Fruit fly (Drosophila melanogaster) whole organism, embryonic: Measurements from ENCODE around the gene Tip60.

Experiments used
- CG10462 ChIP-seq: fragments of 200-800 bp; sonication (Bioruptor generic); optimal IDR thresholded peaks from 2 replicates; lab custom pipeline; 2016; ENCODE audit warnings: missing biosample characterization, missing genetic modification characterization
- CG12391 ChIP-seq: fragments of 200-800 bp; sonication (Bioruptor generic); optimal IDR thresholded peaks from 3 replicates; lab custom pipeline; 2018; ENCODE audit warnings: missing biosample characterization, mild to moderate bottlenecking, missing genetic modification characterization, moderate library complexity
- CG12769 ChIP-seq: fragments of 200-800 bp; sonication (Bioruptor generic); optimal IDR thresholded peaks from 2 replicates; lab custom pipeline; 2019; ENCODE audit warnings: missing biosample characterization, mild to moderate bottlenecking, missing genetic modification characterization, moderate library complexity
- CG17385 ChIP-seq: fragments of 200-800 bp; sonication (Bioruptor generic); optimal IDR thresholded peaks from 3 replicates; lab custom pipeline; 2018; ENCODE audit warnings: missing biosample characterization, mild to moderate bottlenecking, missing genetic modification characterization
- CG17829 ChIP-seq: fragments of 200-800 bp; optimal IDR thresholded peaks from 2 replicates; lab custom pipeline; 2019; ENCODE audit warnings: missing biosample characterization, mild to moderate bottlenecking, missing genetic modification characterization, moderate library complexity
- CG2199 ChIP-seq: fragments of 200-800 bp; sonication (Bioruptor generic); IDR thresholded peaks from 3 replicates; pipeline ENCODE4 v1.3.6; 2022; ENCODE audit warnings: missing biosample characterization, missing genetic modification characterization
- CG32772 ChIP-seq: fragments of 200-800 bp; sonication (Bioruptor generic); IDR thresholded peaks from 2 replicates; pipeline ENCODE4 v1.3.6; 2022; ENCODE audit warnings: missing biosample characterization, missing genetic modification characterization
- CG42726 ChIP-seq: fragments of 200-800 bp; sonication (Bioruptor generic); IDR thresholded peaks from 2 replicates; pipeline ENCODE4 v1.3.6; 2022; ENCODE audit warnings: missing biosample characterization, missing genetic modification characterization; ENCODE audit not compliant: partially characterized antibody
- CG6175 ChIP-seq: fragments of 200-800 bp; sonication (Bioruptor generic); IDR thresholded peaks from 3 replicates; pipeline ENCODE4 v1.3.6; 2022; ENCODE audit warnings: missing biosample characterization, missing genetic modification characterization
- CG6272 ChIP-seq: fragments of 200-800 bp; sonication (Bioruptor generic); IDR thresholded peaks from 2 replicates; pipeline ENCODE4 v1.3.6; 2022; ENCODE audit warnings: missing biosample characterization, missing genetic modification characterization
- CG9817 ChIP-seq: fragments of 200-800 bp; sonication (Bioruptor generic); optimal IDR thresholded peaks from 2 replicates; lab custom pipeline; 2018; ENCODE audit warnings: missing biosample characterization, mild to moderate bottlenecking, missing genetic modification characterization, moderate library complexity
- CHES-1-like ChIP-seq: fragments of 200-800 bp; sonication (Bioruptor generic); optimal IDR thresholded peaks from 2 replicates; lab custom pipeline; 2016; ENCODE audit warnings: missing biosample characterization, missing genetic modification characterization
- Chrac-16 ChIP-seq: fragments of 200-800 bp; sonication (Bioruptor generic); optimal IDR thresholded peaks from 3 replicates; lab custom pipeline; 2016; ENCODE audit warnings: missing biosample characterization, missing genetic modification characterization
- CoRest ChIP-seq: fragments of 200-800 bp; sonication (Bioruptor generic); optimal IDR thresholded peaks from 3 replicates; lab custom pipeline; 2018; ENCODE audit warnings: missing biosample characterization, mild to moderate bottlenecking, missing genetic modification characterization, moderate library complexity
- Dip3 ChIP-seq: fragments of 200-800 bp; sonication (Bioruptor generic); optimal IDR thresholded peaks from 3 replicates; lab custom pipeline; 2016; ENCODE audit warnings: missing biosample characterization, missing genetic modification characterization
- Dll ChIP-seq: fragments of 200-800 bp; sonication (Bioruptor generic); IDR thresholded peaks from 4 replicates; pipeline ENCODE4 v1.3.6; 2022; ENCODE audit warnings: missing biosample characterization, missing genetic modification characterization; ENCODE audit not compliant: partially characterized antibody
- Doc3 ChIP-seq: fragments of 200-800 bp; sonication (Bioruptor generic); IDR thresholded peaks from 3 replicates; pipeline ENCODE4 v1.3.6; 2022; ENCODE audit warnings: missing biosample characterization, missing genetic modification characterization; ENCODE audit not compliant: partially characterized antibody
- Dref ChIP-seq: fragments of 200-800 bp; sonication (Bioruptor generic); IDR thresholded peaks from 2 replicates; pipeline ENCODE4 v1.3.6; 2022; ENCODE audit warnings: missing biosample characterization, missing genetic modification characterization
- E2f2 ChIP-seq: fragments of 200-800 bp; sonication (Bioruptor generic); IDR thresholded peaks from 2 replicates; pipeline ENCODE4 v1.3.6; 2022; ENCODE audit warnings: missing biosample characterization, missing genetic modification characterization
- Gsc ChIP-seq: fragments of 200-800 bp; sonication (Bioruptor generic); IDR thresholded peaks from 2 replicates; pipeline ENCODE4 v1.3.6; 2022; ENCODE audit warnings: missing biosample characterization, missing genetic modification characterization
- HLH54F ChIP-seq: fragments of 200-800 bp; sonication (Bioruptor generic); optimal IDR thresholded peaks from 3 replicates; lab custom pipeline; 2016; ENCODE audit warnings: missing biosample characterization, missing genetic modification characterization
- Hsf ChIP-seq: fragments of 200-800 bp; sonication (Bioruptor generic); optimal IDR thresholded peaks from 3 replicates; lab custom pipeline; 2016; ENCODE audit warnings: missing biosample characterization, missing genetic modification characterization
- MESR4 ChIP-seq: fragments of 200-800 bp; sonication (Bioruptor generic); optimal IDR thresholded peaks from 2 replicates; lab custom pipeline; 2018; ENCODE audit warnings: missing biosample characterization, mild to moderate bottlenecking, missing genetic modification characterization, moderate library complexity
- NfI ChIP-seq: fragments of 200-800 bp; sonication (Bioruptor generic); optimal IDR thresholded peaks from 3 replicates; lab custom pipeline; 2018; ENCODE audit warnings: missing biosample characterization, mild to moderate bottlenecking, missing genetic modification characterization, moderate library complexity
- Ptx1 ChIP-seq: fragments of 200-800 bp; sonication (Bioruptor generic); IDR thresholded peaks from 2 replicates; pipeline ENCODE4 v1.3.6; 2022; ENCODE audit warnings: missing biosample characterization, missing genetic modification characterization
- Rfx ChIP-seq: fragments of 200-800 bp; sonication (Bioruptor generic); IDR thresholded peaks from 2 replicates; pipeline ENCODE4 v1.3.6; 2022; ENCODE audit warnings: missing biosample characterization, missing genetic modification characterization
- Scr ChIP-seq: fragments of 200-800 bp; sonication (Bioruptor generic); IDR thresholded peaks from 2 replicates; pipeline ENCODE4 v1.3.6; 2022; ENCODE audit warnings: missing biosample characterization, missing genetic modification characterization; ENCODE audit not compliant: partially characterized antibody
- bab2 ChIP-seq: fragments of 200-800 bp; sonication (Bioruptor generic); optimal IDR thresholded peaks from 2 replicates; lab custom pipeline; 2016; ENCODE audit warnings: missing biosample characterization, missing genetic modification characterization
- bbx ChIP-seq: fragments of 200-800 bp; sonication (Bioruptor generic); IDR thresholded peaks from 2 replicates; pipeline ENCODE4 v1.3.6; 2022; ENCODE audit warnings: missing biosample characterization, missing genetic modification characterization; ENCODE audit not compliant: partially characterized antibody
- ci ChIP-seq: fragments of 200-800 bp; sonication (Bioruptor generic); IDR thresholded peaks from 3 replicates; pipeline ENCODE4 v1.3.6; 2022; ENCODE audit warnings: missing biosample characterization, missing genetic modification characterization
- corto ChIP-seq: fragments of 200-800 bp; sonication (Bioruptor generic); optimal IDR thresholded peaks from 2 replicates; lab custom pipeline; 2016; ENCODE audit warnings: missing biosample characterization, mild to moderate bottlenecking, missing genetic modification characterization, moderate library complexity
- dm ChIP-seq: fragments of 200-800 bp; sonication (Bioruptor generic); optimal IDR thresholded peaks from 3 replicates; lab custom pipeline; 2016; ENCODE audit warnings: missing biosample characterization, missing genetic modification characterization
- grn ChIP-seq: fragments of 200-800 bp; sonication (Bioruptor generic); optimal IDR thresholded peaks from 3 replicates; lab custom pipeline; 2017; ENCODE audit warnings: missing biosample characterization, missing genetic modification characterization
- hbn ChIP-seq: fragments of 200-800 bp; sonication (Bioruptor generic); IDR thresholded peaks from 2 replicates; pipeline ENCODE4 v1.3.6; 2022; ENCODE audit warnings: missing biosample characterization, missing genetic modification characterization; ENCODE audit not compliant: partially characterized antibody
- maf-S ChIP-seq: fragments of 200-800 bp; sonication (Bioruptor generic); optimal IDR thresholded peaks from 2 replicates; lab custom pipeline; 2016; ENCODE audit warnings: missing biosample characterization, missing genetic modification characterization
- nerfin-2 ChIP-seq: fragments of 200-800 bp; sonication (Bioruptor generic); IDR thresholded peaks from 2 replicates; pipeline ENCODE4 v1.3.6; 2022; ENCODE audit warnings: missing biosample characterization, missing genetic modification characterization; ENCODE audit not compliant: partially characterized antibody
- org-1 ChIP-seq: fragments of 200-800 bp; sonication (Bioruptor generic); optimal IDR thresholded peaks from 2 replicates; lab custom pipeline; 2017; ENCODE audit warnings: missing biosample characterization, missing genetic modification characterization
- phol ChIP-seq: fragments of 200-800 bp; sonication (Bioruptor generic); optimal IDR thresholded peaks from 3 replicates; lab custom pipeline; 2018; ENCODE audit warnings: missing biosample characterization, mild to moderate bottlenecking, missing genetic modification characterization, moderate library complexity
- pzg ChIP-seq: fragments of 200-800 bp; sonication (Bioruptor generic); optimal IDR thresholded peaks from 3 replicates; lab custom pipeline; 2018; ENCODE audit warnings: missing biosample characterization, mild to moderate bottlenecking, missing genetic modification characterization, moderate library complexity
- sens ChIP-seq: fragments of 200-800 bp; sonication (Bioruptor generic); peaks from one replicate; lab custom pipeline; 2016; ENCODE audit warnings: missing biosample characterization, missing genetic modification characterization
- sisA ChIP-seq: fragments of 200-800 bp; sonication (Bioruptor generic); IDR thresholded peaks from 2 replicates; pipeline ENCODE4 v1.3.6; 2022; ENCODE audit warnings: missing biosample characterization, missing genetic modification characterization
- sna ChIP-seq: fragments of 200-800 bp; sonication (Bioruptor generic); IDR thresholded peaks from 2 replicates; pipeline ENCODE4 v1.3.6; 2022; ENCODE audit warnings: missing biosample characterization, missing genetic modification characterization; ENCODE audit not compliant: partially characterized antibody
- sr ChIP-seq: fragments of 200-800 bp; sonication (Bioruptor generic); IDR thresholded peaks from 3 replicates; pipeline ENCODE4 v1.3.6; 2022; ENCODE audit warnings: missing biosample characterization, missing genetic modification characterization
- twi ChIP-seq: fragments of 200-800 bp; optimal IDR thresholded peaks from 2 replicates; lab custom pipeline; 2019; ENCODE audit warnings: missing biosample characterization, mild to moderate bottlenecking, missing genetic modification characterization, moderate library complexity
- tx ChIP-seq: fragments of 200-800 bp; sonication (Bioruptor generic); optimal IDR thresholded peaks from 2 replicates; lab custom pipeline; 2016; ENCODE audit warnings: missing biosample characterization, missing genetic modification characterization
- unc-4 ChIP-seq: fragments of 200-800 bp; sonication (Bioruptor generic); IDR thresholded peaks from 2 replicates; pipeline ENCODE4 v1.3.6; 2022; ENCODE audit warnings: missing biosample characterization, missing genetic modification characterization; ENCODE audit not compliant: partially characterized antibody
- zfh2 ChIP-seq: fragments of 200-800 bp; sonication (Bioruptor generic); optimal IDR thresholded peaks from 2 replicates; lab custom pipeline; 2016; ENCODE audit warnings: missing biosample characterization, missing genetic modification characterization

Tip60 gene

DNA sequence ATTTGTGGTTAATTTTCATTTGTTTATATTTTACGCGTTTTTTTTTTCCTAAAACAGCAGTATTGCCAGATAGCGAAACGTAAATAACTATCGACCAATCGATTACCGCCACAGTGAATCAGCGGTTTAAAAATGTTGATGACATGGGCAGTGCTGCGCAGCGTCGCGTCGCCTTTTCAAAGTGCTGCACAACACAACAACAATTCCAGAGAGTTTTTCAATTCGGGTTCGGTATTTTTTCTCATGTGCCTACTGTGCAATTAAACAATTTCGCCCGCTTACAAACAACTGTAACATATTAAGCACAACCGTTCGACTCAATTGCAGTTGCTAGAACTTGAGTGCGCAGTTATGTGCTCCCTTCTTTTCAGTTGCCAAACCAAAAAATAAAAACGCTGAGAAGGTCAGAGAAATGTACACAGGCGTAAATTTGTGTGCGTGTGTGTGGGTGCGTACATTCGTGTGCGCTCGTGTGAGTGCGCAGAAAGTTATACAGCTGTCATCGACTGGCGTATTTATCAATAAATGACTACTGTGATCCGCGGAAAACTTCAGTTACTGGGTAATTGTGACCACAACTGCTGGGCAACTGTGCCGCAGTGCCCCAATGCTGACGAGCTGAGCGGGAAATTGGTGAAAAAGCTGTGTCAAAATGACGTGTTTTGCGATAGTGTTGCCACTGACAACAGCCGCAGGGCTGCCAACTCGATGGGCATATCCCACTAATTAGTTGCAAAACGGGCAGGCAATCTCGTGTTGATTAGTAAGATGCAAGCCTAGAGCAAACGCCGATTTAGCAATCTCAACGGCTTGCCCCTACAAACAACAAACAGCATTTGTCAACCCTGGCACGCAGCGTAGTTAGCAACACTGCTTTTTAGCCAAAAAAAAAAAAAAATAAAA, at the start of gene Tip60, which contains the start of gene tyf (continued):
- TF ChIP-seq CG2199 (GFP tag; lab: Robert Waterston, UW) (0 out of 3 replicates have a peak, but pooled peaks have one; percentile 21), sr (GFP tag; lab: Robert Waterston, UW) (no peak), Gsc (GFP tag; lab: Robert Waterston, UW) (no peak), zfh2 (GFP tag; lab: Kevin White, UChicago) (peak; percentile 47), CG32772 (peak; percentile 51; the same call in 1 of the 2 replicates), hbn (GFP tag; lab: Robert Waterston, UW) (peak; percentile 40; the same call in 1 of the 2 replicates), Dip3 (GFP tag; lab: Kevin White, UChicago) (no peak), Chrac-16 (no peak), CHES-1-like (peak; percentile 40), MESR4 (GFP tag; lab: Kevin White, UChicago) (peak; percentile 87), tx (peak; percentile 26), pzg (peak; percentile 66), CoRest (no peak), sna (GFP tag; lab: Robert Waterston, UW) (0 out of 2 replicates have a peak, but pooled peaks have one; percentile 27), Doc3 (GFP tag; lab: Robert Waterston, UW) (peak; percentile 37; the same call in 2 of the 3 replicates), sens (peak; percentile 78), CG17829 (tag; lab: Kevin White, UChicago) (peak; percentile 31), twi (tag; lab: Kevin White, UChicago) (peak; percentile 2), maf-S (GFP tag; lab: Kevin White, UChicago) (peak; percentile 27), CG6175 (GFP tag; lab: Robert Waterston, UW) (0 out of 3 replicates have a peak, but pooled peaks have one; percentile 54), CG6272 (GFP tag; lab: Robert Waterston, UW) (0 out of 2 replicates have a peak, but pooled peaks have one; percentile 22), ci (peak; percentile 47; the same call in 1 of the 3 replicates), corto (GFP tag; lab: Kevin White, UChicago) (no peak), Dref (GFP tag; lab: Robert Waterston, UW) (peak; percentile 83), nerfin-2 (peak; percentile 51; the same call in 1 of the 2 replicates), E2f2 (GFP tag; lab: Robert Waterston, UW) (peak; percentile 54), bab2 (peak; percentile 17), Rfx (GFP tag; lab: Robert Waterston, UW) (peak; percentile 61), CG12769 (tag; lab: Kevin White, UChicago) (no peak), grn (GFP tag; lab: Kevin White, UChicago) (no peak), NfI (GFP tag; lab: Kevin White, UChicago) (peak; percentile 23), Scr (peak; percentile 47), Dll (peak; percentile 51; the same call in 3 of the 4 replicates), dm (GFP tag; lab: Kevin White, UChicago) (peak; percentile 29), CG10462 (GFP tag; lab: Kevin White, UChicago) (no peak), sisA (peak; percentile 30; the same call in 1 of the 2 replicates), CG9817 (tag; lab: Kevin White, UChicago) (peak; percentile 25), CG12391 (tag; lab: Kevin White, UChicago) (peak; percentile 1), phol (tag; lab: Kevin White, UChicago) (peak; percentile 79), Hsf (peak; percentile 2), Ptx1 (GFP tag; lab: Robert Waterston, UW) (no peak), HLH54F (peak; percentile 37), org-1 (GFP tag; lab: Kevin White, UChicago) (no peak), bbx (peak; percentile 58; the same call in 1 of the 2 replicates), unc-4 (GFP tag; lab: Robert Waterston, UW) (peak; percentile 57), CG42726 (peak; percentile 31; the same call in 1 of the 2 replicates), CG17385 (GFP tag; lab: Kevin White, UChicago) (no peak)
